Fruit fly (Drosophila melanogaster): Measurements from ENCODE around the gene Ddrgk1.

- TF ChIP-seq Sin3A (optimal IDR thresholded peaks at IDR 0.05) (no peak), seq (GFP tag; IDR thresholded peaks at IDR 0.05) (no peak)
These were observed 39.4 kb downstream of the Ddrgk1 start for dm6 chr3R:21254296-21254695.
